Worm (Caenorhabditis elegans) whole organism, L1 larva: ENCODE data around the gene F54C9.7.
A peak's percentile ranks its signal among the peaks of the same experiment; 100 is the strongest.

Experiments
- C04F5.9 ChIP-seq: sonication (generic microtip); optimal IDR thresholded peaks from 2 replicates; lab custom pipeline; 2016; ENCODE audit warnings: missing genetic modification characterization, missing compliant biosample characterization
- F16B12.6 ChIP-seq: fragments of 150-350 bp; optimal IDR thresholded peaks from 2 replicates; lab custom pipeline; 2014; ENCODE audit warnings: missing biosample characterization, missing genetic modification characterization
- Y116A8C.19 ChIP-seq: sonication (generic microtip); optimal IDR thresholded peaks from 2 replicates; lab custom pipeline; 2016; ENCODE audit warnings: missing compliant biosample characterization, missing genetic modification characterization, borderline replicate concordance
- aha-1 ChIP-seq: fragments of 150-350 bp; optimal IDR thresholded peaks from 2 replicates; lab custom pipeline; 2014; ENCODE audit warnings: missing biosample characterization, missing genetic modification characterization
- aly-2 ChIP-seq: fragments of 150-350 bp; optimal IDR thresholded peaks from 2 replicates; lab custom pipeline; 2014; ENCODE audit warnings: missing biosample characterization, missing genetic modification characterization
- ama-1 ChIP-seq: fragments of 150-350 bp; optimal IDR thresholded peaks from 2 replicates; lab custom pipeline; 2014
- blmp-1 ChIP-seq: fragments of 150-350 bp; optimal IDR thresholded peaks from 2 replicates; lab custom pipeline; 2014; ENCODE audit warnings: missing biosample characterization, missing genetic modification characterization
- ceh-63 ChIP-seq: fragments of 200-800 bp; sonication (Bioruptor generic); optimal IDR thresholded peaks from 2 replicates; lab custom pipeline; 2018; ENCODE audit warnings: mild to moderate bottlenecking, missing genetic modification characterization, missing compliant biosample characterization
- ceh-82 ChIP-seq, 3 experiments: fragments of 150-350 bp in 1 of 3; sonication (generic microtip) in 2 of 3; optimal IDR thresholded peaks; 2 replicates each; lab custom pipeline; 2014 to 2017; ENCODE audit warnings: missing biosample characterization in 3 of 3, missing genetic modification characterization in 3 of 3
- ceh-88 ChIP-seq: fragments of 200-800 bp; sonication (Bioruptor generic); IDR thresholded peaks from 2 replicates; pipeline ENCODE4 v1.3.6; 2022; ENCODE audit warnings: missing genetic modification characterization, missing compliant biosample characterization
- ceh-90 ChIP-seq: sonication (generic microtip); optimal IDR thresholded peaks from 2 replicates; lab custom pipeline; 2016; ENCODE audit warnings: missing genetic modification characterization, missing compliant biosample characterization
- dpl-1 ChIP-seq, 3 experiments: fragments of 150-350 bp in 2 of 3; sonication (generic microtip) in 1 of 3; optimal IDR thresholded peaks; 2 replicates each; lab custom pipeline; 2014 to 2017; ENCODE audit warnings: missing biosample characterization in 3 of 3, missing genetic modification characterization in 3 of 3, missing genetic modification reagents in 3 of 3
- dsc-1 ChIP-seq: sonication (generic microtip); optimal IDR thresholded peaks from 2 replicates; lab custom pipeline; 2016; ENCODE audit warnings: mild to moderate bottlenecking, missing genetic modification characterization, missing compliant biosample characterization
- efl-1 ChIP-seq, 4 experiments: fragments of 150-350 bp; optimal IDR thresholded peaks in 3 of 4; peaks in 1 of 4; 1 replicate in 1 of 4; 2 replicates in 3 of 4; lab custom pipeline; 2014; ENCODE audit warnings: missing biosample characterization in 2 of 4, missing genetic modification characterization in 2 of 4, missing genetic modification reagents in 2 of 4
- efl-3 ChIP-seq: fragments of 200-800 bp; sonication (Bioruptor generic); optimal IDR thresholded peaks from 2 replicates; lab custom pipeline; 2018; ENCODE audit warnings: mild to moderate bottlenecking, missing genetic modification characterization, missing compliant biosample characterization
- elt-3 ChIP-seq, 6 experiments: fragments of 150-350 bp in 1 of 6; sonication (generic microtip); optimal IDR thresholded peaks; 2 replicates each; lab custom pipeline; 2017 to 2018; ENCODE audit warnings: missing biosample characterization in 6 of 6, missing genetic modification characterization in 6 of 6, inconsistent platforms in 1 of 6
- ets-5 ChIP-seq: fragments of 200-800 bp; sonication (Bioruptor generic); IDR thresholded peaks from 2 replicates; pipeline ENCODE4 v1.3.6; 2022; ENCODE audit warnings: missing genetic modification characterization, missing compliant biosample characterization
- fos-1 ChIP-seq: fragments of 150-350 bp; optimal IDR thresholded peaks from 2 replicates; lab custom pipeline; 2014; ENCODE audit warnings: missing biosample characterization, missing genetic modification characterization
- grh-1 ChIP-seq: fragments of 200-800 bp; sonication (Bioruptor generic); IDR thresholded peaks from 2 replicates; pipeline ENCODE4 v1.3.6; 2022; ENCODE audit warnings: missing genetic modification reagents, missing genetic modification characterization, missing compliant biosample characterization
- hlh-17 ChIP-seq: fragments of 200-800 bp; sonication (Bioruptor generic); optimal IDR thresholded peaks from 2 replicates; lab custom pipeline; 2018; ENCODE audit warnings: missing genetic modification characterization, mild to moderate bottlenecking, missing compliant biosample characterization, moderate library complexity, borderline replicate concordance
- hpl-2 ChIP-seq: fragments of 150-350 bp; optimal IDR thresholded peaks from 2 replicates; lab custom pipeline; 2014; ENCODE audit warnings: missing biosample characterization, missing genetic modification reagents, missing genetic modification characterization
- irx-1 ChIP-seq: sonication (generic microtip); optimal IDR thresholded peaks from 2 replicates; lab custom pipeline; 2016; ENCODE audit warnings: missing genetic modification characterization, missing compliant biosample characterization
- isw-1 ChIP-seq: fragments of 200-800 bp; sonication (Bioruptor generic); IDR thresholded peaks from 2 replicates; pipeline ENCODE4 v1.3.6; 2022; ENCODE audit warnings: missing genetic modification characterization, missing compliant biosample characterization
- lin-35 ChIP-seq, 2 experiments: fragments of 150-350 bp; optimal IDR thresholded peaks; 2 replicates each; lab custom pipeline; 2014; ENCODE audit warnings: missing biosample characterization in 2 of 2, missing genetic modification characterization in 2 of 2, missing genetic modification reagents in 2 of 2
- lir-3 ChIP-seq: sonication (generic microtip); optimal IDR thresholded peaks from 2 replicates; lab custom pipeline; 2016; ENCODE audit warnings: mild to moderate bottlenecking, missing genetic modification characterization, moderate library complexity, missing compliant biosample characterization; ENCODE audit not compliant: poor library complexity
- lsy-2 ChIP-seq, 2 experiments: fragments of 150-350 bp; optimal IDR thresholded peaks; 2 replicates each; lab custom pipeline; 2014; ENCODE audit warnings: missing biosample characterization in 2 of 2, missing genetic modification characterization in 2 of 2
- nhr-12 ChIP-seq: sonication (generic microtip); optimal IDR thresholded peaks from 2 replicates; lab custom pipeline; 2017; ENCODE audit warnings: missing biosample characterization, missing genetic modification characterization
- nhr-19 ChIP-seq: fragments of 200-800 bp; sonication (Bioruptor generic); conservative IDR thresholded peaks from 2 replicates; pipeline ENCODE4 v1.3.6; 2022; ENCODE audit warnings: missing genetic modification characterization, missing compliant biosample characterization
- nhr-20 ChIP-seq: sonication (generic microtip); optimal IDR thresholded peaks from 2 replicates; lab custom pipeline; 2016; ENCODE audit warnings: mild to moderate bottlenecking, missing genetic modification characterization, missing compliant biosample characterization
- nhr-47 ChIP-seq: sonication (generic microtip); optimal IDR thresholded peaks from 2 replicates; lab custom pipeline; 2016; ENCODE audit warnings: mild to moderate bottlenecking, missing genetic modification characterization, moderate library complexity, missing compliant biosample characterization
- nhr-71 ChIP-seq: sonication (generic microtip); optimal IDR thresholded peaks from 2 replicates; lab custom pipeline; 2016; ENCODE audit warnings: mild to moderate bottlenecking, missing genetic modification characterization, moderate library complexity, missing compliant biosample characterization
- nhr-90 ChIP-seq: sonication (generic microtip); optimal IDR thresholded peaks from 2 replicates; lab custom pipeline; 2016; ENCODE audit warnings: mild to moderate bottlenecking, missing genetic modification characterization, missing compliant biosample characterization; ENCODE audit not compliant: poor library complexity
- pqm-1 ChIP-seq: sonication (generic microtip); optimal IDR thresholded peaks from 3 replicates; lab custom pipeline; 2017; ENCODE audit warnings: missing biosample characterization, missing genetic modification characterization
- rnt-1 ChIP-seq: sonication (generic microtip); optimal IDR thresholded peaks from 2 replicates; lab custom pipeline; 2016; ENCODE audit warnings: mild to moderate bottlenecking, missing genetic modification characterization, moderate library complexity, missing compliant biosample characterization
- snu-23 ChIP-seq: sonication (generic microtip); optimal IDR thresholded peaks from 2 replicates; lab custom pipeline; 2016; ENCODE audit warnings: missing genetic modification characterization, missing compliant biosample characterization
- sox-4 ChIP-seq: sonication (generic microtip); optimal IDR thresholded peaks from 2 replicates; lab custom pipeline; 2016; ENCODE audit warnings: missing genetic modification characterization, missing compliant biosample characterization
- swsn-7 ChIP-seq: sonication (generic microtip); optimal IDR thresholded peaks from 2 replicates; lab custom pipeline; 2016; ENCODE audit warnings: missing genetic modification characterization, missing compliant biosample characterization
- unc-30 ChIP-seq: sonication (generic microtip); optimal IDR thresholded peaks from 2 replicates; lab custom pipeline; 2017; ENCODE audit warnings: missing biosample characterization, missing genetic modification characterization
- unc-98 ChIP-seq: fragments of 200-800 bp; sonication (Bioruptor generic); IDR thresholded peaks from 2 replicates; pipeline ENCODE4 v1.3.6; 2022; ENCODE audit warnings: missing genetic modification characterization, missing compliant biosample characterization
- xbp-1 ChIP-seq: sonication (generic microtip); optimal IDR thresholded peaks from 2 replicates; lab custom pipeline; 2016; ENCODE audit warnings: missing genetic modification characterization, missing compliant biosample characterization
- zip-4 ChIP-seq: fragments of 200-800 bp; sonication (Bioruptor generic); optimal IDR thresholded peaks from 2 replicates; lab custom pipeline; 2018; ENCODE audit warnings: mild to moderate bottlenecking, missing genetic modification characterization, moderate library complexity, missing compliant biosample characterization
- ztf-4 ChIP-seq: fragments of 150-350 bp; optimal IDR thresholded peaks from 2 replicates; lab custom pipeline; 2014; ENCODE audit warnings: missing biosample characterization, missing genetic modification characterization

The F54C9.7 gene

ce11 chrII:8602337-8602944, 29.3 kb downstream of the F54C9.7 start, which contains the start of the genes cpf-1 and rpl-26 (continued):
- TF ChIP-seq ztf-4 (tag; lab: Kevin White, UChicago) (no peak), xbp-1 (peak; percentile 48), ceh-82 (tag; optimal IDR thresholded peaks at IDR 0.05; lab: Kevin White, UChicago) (peak; percentile 10 to 61 (median 23)), irx-1 (tag; lab: Kevin White, UChicago) (no peak), lin-35 (GFP tag; optimal IDR thresholded peaks at IDR 0.05; lab: Kevin White, UChicago) (peak; percentile 70 to 81)

- no peak for TF ChIP-seq zip-4
- 0 out of 2 replicates have a peak, but pooled peaks have one; percentile 25 for TF ChIP-seq grh-1
- peak; percentile 42 for TF ChIP-seq snu-23 (GFP tag; lab: Kevin White, UChicago)
- TF ChIP-seq swsn-7 (tag; lab: Kevin White, UChicago) = peak; percentile 36
- TF ChIP-seq blmp-1 (tag; lab: Kevin White, UChicago) = peak; percentile 35
- TF ChIP-seq lsy-2 (tag; optimal IDR thresholded peaks at IDR 0.05; lab: Kevin White, UChicago) = peak; percentile 43 to 85
- peak; percentile 0 for TF ChIP-seq fos-1 (tag; lab: Kevin White, UChicago)
- peak; percentile 39 for TF ChIP-seq nhr-47 (tag; lab: Kevin White, UChicago)
- TF ChIP-seq rnt-1 (tag; lab: Kevin White, UChicago) = peak; percentile 46
- TF ChIP-seq nhr-19 (GFP tag; lab: Robert Waterston, UW) = 0 out of 2 replicates have a peak, but pooled peaks have one; percentile 18
- no peak for TF ChIP-seq ceh-63 (GFP tag; lab: Kevin White, UChicago)
- TF ChIP-seq unc-30 (tag; lab: Kevin White, UChicago) = no peak
- TF ChIP-seq efl-1 (optimal IDR thresholded peaks at IDR 0.05; lab: Kevin White, UChicago) = peak; percentile 50 to 51
- peak; percentile 42 to 92 for TF ChIP-seq efl-1 (GFP tag; optimal IDR thresholded peaks at IDR 0.05 in 1 of 2; lab: Kevin White, UChicago)
- TF ChIP-seq nhr-90 (tag; lab: Kevin White, UChicago) = peak; percentile 42
- TF ChIP-seq ets-5 (GFP tag; lab: Robert Waterston, UW) = no peak
- TF ChIP-seq dsc-1 = peak; percentile 14
- peak in 1 of 6 experiments; percentile 2 for TF ChIP-seq elt-3 (tag; optimal IDR thresholded peaks at IDR 0.05; lab: Kevin White, UChicago)
- TF ChIP-seq F16B12.6 (tag; lab: Kevin White, UChicago) = peak; percentile 78
- peak in 2 of 3 experiments; percentile 22 to 44 for TF ChIP-seq dpl-1 (GFP tag; optimal IDR thresholded peaks at IDR 0.05; lab: Kevin White, UChicago)
- no peak for TF ChIP-seq ceh-90
- peak; percentile 1 to 47 for TF ChIP-seq lin-35 (GFP tag; optimal IDR thresholded peaks at IDR 0.05; lab: Kevin White, UChicago)
- TF ChIP-seq nhr-20 = peak; percentile 30
- TF ChIP-seq nhr-12 (tag; lab: Kevin White, UChicago) = no peak
- TF ChIP-seq ama-1 (lab: Kevin White, UChicago) = peak; percentile 78
- peak; percentile 45 for TF ChIP-seq nhr-71 (tag; lab: Kevin White, UChicago)
- TF ChIP-seq unc-98 (GFP tag; lab: Robert Waterston, UW) = no peak
Observed at ce11 chrII:8603567-8604359, 30.6 kb downstream of the F54C9.7 start, which contains the start of gene suf-1. Gene suf-1, plus strand, starts transcription at chrII:8603846.

DNA sequence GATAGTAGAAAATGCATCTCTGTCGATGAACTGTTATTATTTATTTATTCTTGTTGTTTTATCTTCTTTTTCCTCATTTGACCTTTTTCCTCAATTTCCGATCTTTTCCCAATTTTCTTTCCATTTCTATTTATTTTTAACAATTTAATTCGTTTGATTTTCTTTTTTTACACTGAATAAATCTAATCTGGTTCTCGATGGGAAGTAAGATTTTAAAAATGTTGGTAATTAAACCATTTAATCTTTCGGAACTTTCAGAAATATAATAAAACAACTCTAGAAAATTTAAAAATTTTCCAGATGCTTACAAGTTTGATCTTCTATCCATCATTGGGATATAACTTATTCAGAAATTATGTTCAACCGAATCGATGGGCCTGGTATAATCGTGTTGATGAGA, 33.4 kb downstream of the F54C9.7 start, which contains the start of gene F28C6.8:
F28C6.8 (plus strand) TSS at position 301 of the 400 bp plus-strand sequence.
- no peak for TF ChIP-seq pqm-1 (tag; lab: Kevin White, UChicago)
- TF ChIP-seq aly-2 (tag; lab: Kevin White, UChicago) = no peak
- TF ChIP-seq, all 84 proteins: peak for 0

- no peak for TF ChIP-seq blmp-1 (tag; lab: Kevin White, UChicago)
- no peak for TF ChIP-seq lir-3 (tag; lab: Kevin White, UChicago)
- no peak for TF ChIP-seq isw-1 (GFP tag; lab: Robert Waterston, UW)
- TF ChIP-seq ztf-4 (tag; lab: Kevin White, UChicago) = no peak
- no peak for TF ChIP-seq sox-4
- no peak for TF ChIP-seq snu-23 (GFP tag; lab: Kevin White, UChicago)
- no peak for TF ChIP-seq hpl-2 (GFP tag; lab: Kevin White, UChicago)
- no peak for TF ChIP-seq Y116A8C.19 (tag; lab: Kevin White, UChicago)
- TF ChIP-seq lin-35 (GFP tag; optimal IDR thresholded peaks at IDR 0.05; lab: Kevin White, UChicago) = no peak
- TF ChIP-seq aly-2 (tag; lab: Kevin White, UChicago) = no peak
- no peak for TF ChIP-seq C04F5.9 (tag; lab: Kevin White, UChicago)
- TF ChIP-seq hlh-17 (GFP tag; lab: Kevin White, UChicago) = no peak
- no peak for TF ChIP-seq efl-3 (GFP tag; lab: Kevin White, UChicago)
- TF ChIP-seq ceh-88 (GFP tag; lab: Robert Waterston, UW) = no peak
- no peak for TF ChIP-seq aha-1 (tag; lab: Kevin White, UChicago)
- no peak for TF ChIP-seq xbp-1
- no peak for TF ChIP-seq ceh-82 (tag; optimal IDR thresholded peaks at IDR 0.05; lab: Kevin White, UChicago)
- no peak for TF ChIP-seq dpl-1 (GFP tag; optimal IDR thresholded peaks at IDR 0.05; lab: Kevin White, UChicago)
- TF ChIP-seq fos-1 (tag; lab: Kevin White, UChicago) = no peak
- TF ChIP-seq, all 84 proteins: peak for 0
Observed at ce11 chrII:8607662-8608061, 34.5 kb downstream of the F54C9.7 start, which contains the start of gene F28C6.10. Gene F28C6.10, plus strand, starts transcription at chrII:8607962.
